Worm (Caenorhabditis elegans): ENCODE measurements around the gene elo-5.

elo-5 gene

ce11 chrIV:5377062-5377461 is at the start of gene elo-5:
Gene elo-5 (minus strand): TSS chrIV:5377117.
- TF ChIP-seq ref-2 (tag; optimal IDR thresholded peaks at IDR 0.05) (no peak), elt-2 (tag; optimal IDR thresholded peaks at IDR 0.05) (peak; percentile 39), ama-1 (optimal IDR thresholded peaks at IDR 0.05) (no peak)

- no peak for TF ChIP-seq tbx-7 (tag; optimal IDR thresholded peaks at IDR 0.05)
- no peak for TF ChIP-seq elt-4 (tag; optimal IDR thresholded peaks at IDR 0.05)
- TF ChIP-seq fkh-6 (tag; optimal IDR thresholded peaks at IDR 0.05), result no peak
- TF ChIP-seq sox-4 (tag; optimal IDR thresholded peaks at IDR 0.05), result no peak
- TF ChIP-seq ceh-18 (tag; optimal IDR thresholded peaks at IDR 0.05), result no peak
- TF ChIP-seq sdc-2 (tag; optimal IDR thresholded peaks at IDR 0.05), result no peak
- no peak for TF ChIP-seq Y22D7AL.16 (tag; optimal IDR thresholded peaks at IDR 0.05)
- TF ChIP-seq unc-3 (GFP tag; conservative IDR thresholded peaks at IDR 0.05), result no peak
- TF ChIP-seq unc-3 (tag; optimal IDR thresholded peaks at IDR 0.05), result no peak
- TF ChIP-seq hlh-6 (tag; optimal IDR thresholded peaks at IDR 0.05), result no peak
Measured at ce11 chrIV:5419122-5419521, 42.2 kb upstream of the elo-5 start, which contains the start of gene ehn-3. Gene ehn-3 (minus strand): TSS chrIV:5419222.

ce11 chrIV:5415696-5416095 is 38.8 kb upstream of the elo-5 start, which contains the start of gene spp-7:
Gene spp-7 (minus strand): TSS chrIV:5415796.
- TF ChIP-seq ceh-6 (GFP tag; optimal IDR thresholded peaks at IDR 0.05) (no peak), ceh-2 (tag; optimal IDR thresholded peaks at IDR 0.05) (no peak), ceh-48 (tag; optimal IDR thresholded peaks at IDR 0.05) (no peak), ceh-14 (tag; optimal IDR thresholded peaks at IDR 0.05) (no peak), unc-55 (GFP tag; optimal IDR thresholded peaks at IDR 0.05) (no peak), K02D7.2 (tag; optimal IDR thresholded peaks at IDR 0.05) (no peak), zip-5 (tag; optimal IDR thresholded peaks at IDR 0.05) (no peak), dve-1 (tag; optimal IDR thresholded peaks at IDR 0.05) (no peak), ceh-45 (GFP tag; IDR thresholded peaks at IDR 0.05) (no peak), madf-2 (tag; optimal IDR thresholded peaks at IDR 0.05) (no peak), ztf-16 (tag; optimal IDR thresholded peaks at IDR 0.05) (no peak), rnt-1 (tag; optimal IDR thresholded peaks at IDR 0.05) (no peak), pat-9 (tag; optimal IDR thresholded peaks at IDR 0.05) (no peak), hlh-13 (GFP tag; optimal IDR thresholded peaks at IDR 0.05) (no peak), nfya-1 (tag; optimal IDR thresholded peaks at IDR 0.05) (no peak), pag-3 (tag; optimal IDR thresholded peaks at IDR 0.05; ENCODE audit: borderline replicate concordance) (no peak), hlh-6 (tag; optimal IDR thresholded peaks at IDR 0.05) (no peak), eyg-1 (tag; optimal IDR thresholded peaks at IDR 0.05) (no peak)

ce11 chrIV:5411641-5412337 is 34.9 kb upstream of the elo-5 start, which contains the start of gene ZK616.8:
Gene ZK616.8 (minus strand): TSS chrIV:5412193.
- TF ChIP-seq Y22D7AL.16 (tag; optimal IDR thresholded peaks at IDR 0.05), result no peak
- TF ChIP-seq odd-2 (tag; optimal IDR thresholded peaks at IDR 0.05), result no peak
- TF ChIP-seq unc-86 (tag; optimal IDR thresholded peaks at IDR 0.05), result no peak
- TF ChIP-seq ceh-22 (tag; optimal IDR thresholded peaks at IDR 0.05), result no peak
- TF ChIP-seq unc-3 (GFP tag; conservative IDR thresholded peaks at IDR 0.05), result no peak
- no peak for TF ChIP-seq unc-3 (tag; optimal IDR thresholded peaks at IDR 0.05)
- TF ChIP-seq K09A11.1 (tag; optimal IDR thresholded peaks at IDR 0.05; ENCODE audit: insufficient read depth), result no peak
- TF ChIP-seq sdc-2 (tag; optimal IDR thresholded peaks at IDR 0.05), result no peak
- TF ChIP-seq nhr-11 (tag; optimal IDR thresholded peaks at IDR 0.05), result no peak
- no peak for TF ChIP-seq ztf-16 (tag; optimal IDR thresholded peaks at IDR 0.05)
- no peak for TF ChIP-seq zip-5 (tag; optimal IDR thresholded peaks at IDR 0.05)
- no peak for TF ChIP-seq pag-3 (tag; optimal IDR thresholded peaks at IDR 0.05; ENCODE audit: borderline replicate concordance)
- no peak for TF ChIP-seq syd-9 (tag; optimal IDR thresholded peaks at IDR 0.05)
- TF ChIP-seq T23F11.4 (GFP tag; optimal IDR thresholded peaks at IDR 0.05), result no peak
- TF ChIP-seq unc-42 (tag; optimal IDR thresholded peaks at IDR 0.05), result no peak
- TF ChIP-seq mec-3 (tag; optimal IDR thresholded peaks at IDR 0.05; ENCODE audit: borderline replicate concordance), result no peak
- TF ChIP-seq fkh-6 (tag; optimal IDR thresholded peaks at IDR 0.05), result no peak
- no peak for TF ChIP-seq ceh-48 (tag; optimal IDR thresholded peaks at IDR 0.05)
- TF ChIP-seq hlh-15 (tag; optimal IDR thresholded peaks at IDR 0.05), result no peak
- no peak for TF ChIP-seq npax-4 (tag; optimal IDR thresholded peaks at IDR 0.05)
- no peak for TF ChIP-seq fax-1 (tag; optimal IDR thresholded peaks at IDR 0.05)
